Worm (Caenorhabditis elegans) whole organism, early embryonic: ENCODE data around the gene oac-4.

Source experiments
- F13C5.2 ChIP-seq: sonication (generic microtip); optimal IDR thresholded peaks from 2 replicates; lab custom pipeline; 2017; ENCODE audit warnings: mild to moderate bottlenecking, missing genetic modification characterization, inconsistent platforms, missing compliant biosample characterization
- ama-1 ChIP-seq: fragments of 150-350 bp; optimal IDR thresholded peaks from 2 replicates; lab custom pipeline; 2014
- ceh-13 ChIP-seq: fragments of 200-800 bp; sonication (Bioruptor generic); optimal IDR thresholded peaks from 2 replicates; lab custom pipeline; 2018; ENCODE audit warnings: mild to moderate bottlenecking, missing genetic modification characterization, missing compliant biosample characterization
- ets-7 ChIP-seq: sonication (generic microtip); optimal IDR thresholded peaks from 2 replicates; lab custom pipeline; 2016; ENCODE audit warnings: missing genotype, missing genetic modification characterization, missing compliant biosample characterization
- flt-1 ChIP-seq: fragments of 200-800 bp; sonication (Bioruptor generic); IDR thresholded peaks from 2 replicates; pipeline ENCODE4 v1.3.6; 2022; ENCODE audit warnings: missing genetic modification characterization, missing compliant biosample characterization
- pes-1 ChIP-seq: fragments of 200-800 bp; sonication (Bioruptor generic); IDR thresholded peaks from 2 replicates; pipeline ENCODE4 v1.3.6; 2022; ENCODE audit warnings: missing genetic modification reagents, missing genetic modification characterization, missing compliant biosample characterization
- tbx-11 ChIP-seq: fragments of 200-800 bp; sonication (Bioruptor generic); IDR thresholded peaks from 2 replicates; pipeline ENCODE4 v1.3.6; 2022; ENCODE audit warnings: missing genetic modification characterization, missing compliant biosample characterization
- tbx-37 ChIP-seq: fragments of 200-800 bp; sonication (Bioruptor generic); conservative IDR thresholded peaks from 2 replicates; pipeline ENCODE4 v1.3.6; 2022; ENCODE audit warnings: missing genetic modification reagents, missing genetic modification characterization, missing compliant biosample characterization

ce11 chrII:3805518-3805917 is 30.3 kb downstream of the oac-4 start:
- TF ChIP-seq flt-1 (GFP tag; lab: Robert Waterston, UW) = no peak
- TF ChIP-seq F13C5.2 (tag; lab: Kevin White, UChicago) = no peak
- no peak for TF ChIP-seq ama-1 (lab: Kevin White, UChicago)
- no peak for TF ChIP-seq pes-1 (GFP tag; lab: Robert Waterston, UW)
- TF ChIP-seq tbx-11 (GFP tag; lab: Robert Waterston, UW) = no peak
- no peak for TF ChIP-seq ceh-13 (GFP tag; lab: Kevin White, UChicago)
- TF ChIP-seq ets-7 (tag; lab: Kevin White, UChicago) = no peak
- TF ChIP-seq tbx-37 (GFP tag; lab: Robert Waterston, UW) = no peak
